Worm (Caenorhabditis elegans): ENCODE measurements around the gene W07A12.4.
A peak's percentile ranks its signal among the peaks of the same experiment; 100 is the strongest.

The W07A12.4 gene

ce11 chrII:9145961-9146360, at the start of gene W07A12.4:
W07A12.4 (plus strand) TSS chrII:9146261.
- TF ChIP-seq pha-4 (tag; optimal IDR thresholded peaks at IDR 0.05) (no peak), lin-32 (GFP tag; optimal IDR thresholded peaks at IDR 0.05) (no peak), ham-2 (GFP tag; optimal IDR thresholded peaks at IDR 0.05) (no peak), blmp-1 (tag; optimal IDR thresholded peaks at IDR 0.05) (no peak), nhr-12 (tag; optimal IDR thresholded peaks at IDR 0.05) (no peak), elt-1 (tag; optimal IDR thresholded peaks at IDR 0.05; ENCODE audit: borderline replicate concordance, insufficient read depth) (no peak), nhr-76 (tag; optimal IDR thresholded peaks at IDR 0.05) (no peak), unc-39 (tag; optimal IDR thresholded peaks at IDR 0.05) (no peak), zip-8 (tag; optimal IDR thresholded peaks at IDR 0.05) (no peak), flh-1 (GFP tag; optimal IDR thresholded peaks at IDR 0.05) (no peak), mls-2 (tag; optimal IDR thresholded peaks at IDR 0.05) (no peak)

ce11 chrII:9097302-9097701, 48.8 kb upstream of the W07A12.4 start:
- no peak for TF ChIP-seq unc-39 (tag; optimal IDR thresholded peaks at IDR 0.05)
- no peak for TF ChIP-seq snpc-4 (tag; optimal IDR thresholded peaks at IDR 0.05)
- no peak for TF ChIP-seq zip-8 (tag; optimal IDR thresholded peaks at IDR 0.05)
- no peak for TF ChIP-seq elt-3 (tag; optimal IDR thresholded peaks at IDR 0.05)
- TF ChIP-seq hlh-1 (tag; optimal IDR thresholded peaks at IDR 0.05) = no peak
- TF ChIP-seq mls-2 (tag; optimal IDR thresholded peaks at IDR 0.05) = no peak
- TF ChIP-seq nhr-28 (tag; optimal IDR thresholded peaks at IDR 0.05) = no peak
- TF ChIP-seq bed-3 (GFP tag; optimal IDR thresholded peaks at IDR 0.05) = no peak
- TF ChIP-seq nhr-76 (tag; optimal IDR thresholded peaks at IDR 0.05) = no peak
- TF ChIP-seq nhr-237 (tag; optimal IDR thresholded peaks at IDR 0.05) = no peak
- TF ChIP-seq nhr-2 (tag; optimal IDR thresholded peaks at IDR 0.05) = no peak
- TF ChIP-seq lsy-2 (tag; optimal IDR thresholded peaks at IDR 0.05) = no peak
- TF ChIP-seq pha-4 (tag; optimal IDR thresholded peaks at IDR 0.05) = no peak
- TF ChIP-seq sem-2 (GFP tag; optimal IDR thresholded peaks at IDR 0.05) = no peak

- TF ChIP-seq unc-120 (tag; optimal IDR thresholded peaks at IDR 0.05; ENCODE audit: poor library complexity, severe bottlenecking) (no peak), blmp-1 (tag; optimal IDR thresholded peaks at IDR 0.05) (no peak), ces-1 (GFP tag; optimal IDR thresholded peaks at IDR 0.05) (no peak), elt-3 (tag; optimal IDR thresholded peaks at IDR 0.05) (no peak), lsy-2 (tag; optimal IDR thresholded peaks at IDR 0.05) (no peak), mls-2 (tag; optimal IDR thresholded peaks at IDR 0.05) (no peak), ceh-39 (tag; optimal IDR thresholded peaks at IDR 0.05) (no peak), nhr-12 (tag; optimal IDR thresholded peaks at IDR 0.05) (no peak), nhr-76 (tag; optimal IDR thresholded peaks at IDR 0.05) (no peak), zip-8 (tag; optimal IDR thresholded peaks at IDR 0.05) (no peak), snpc-4 (tag; optimal IDR thresholded peaks at IDR 0.05) (no peak), nhr-2 (tag; optimal IDR thresholded peaks at IDR 0.05) (no peak), mab-5 (tag; optimal IDR thresholded peaks at IDR 0.05) (no peak), flh-1 (GFP tag; optimal IDR thresholded peaks at IDR 0.05) (no peak), lin-13 (tag; optimal IDR thresholded peaks at IDR 0.05) (no peak), ztf-11 (tag; optimal IDR thresholded peaks at IDR 0.05) (no peak), lin-32 (GFP tag; optimal IDR thresholded peaks at IDR 0.05) (no peak), ham-2 (GFP tag; optimal IDR thresholded peaks at IDR 0.05) (no peak), bed-3 (GFP tag; optimal IDR thresholded peaks at IDR 0.05) (no peak), hlh-1 (tag; optimal IDR thresholded peaks at IDR 0.05) (no peak)
These were observed 47.6 kb upstream of the W07A12.4 start, which contains the start of gene clh-5 for ce11 chrII:9098505-9098904. clh-5 (minus strand) TSS chrII:9098605.

- peak; percentile 38 for TF ChIP-seq mep-1 (tag; optimal IDR thresholded peaks at IDR 0.05)
- no peak for TF ChIP-seq zip-8 (tag; optimal IDR thresholded peaks at IDR 0.05)
- no peak for TF ChIP-seq nhr-76 (tag; optimal IDR thresholded peaks at IDR 0.05)
- TF ChIP-seq bed-3 (GFP tag; optimal IDR thresholded peaks at IDR 0.05) = no peak
- no peak for TF ChIP-seq unc-62 (GFP tag; optimal IDR thresholded peaks at IDR 0.05)
- no peak for TF ChIP-seq ceh-43 (GFP tag; optimal IDR thresholded peaks at IDR 0.05)
- TF ChIP-seq mab-5 (tag; optimal IDR thresholded peaks at IDR 0.05) = no peak
- no peak for TF ChIP-seq ham-2 (GFP tag; optimal IDR thresholded peaks at IDR 0.05)
- TF ChIP-seq sem-2 (GFP tag; optimal IDR thresholded peaks at IDR 0.05) = no peak
- TF ChIP-seq flh-1 (GFP tag; optimal IDR thresholded peaks at IDR 0.05) = no peak
- no peak for TF ChIP-seq M03D4.4 (tag; optimal IDR thresholded peaks at IDR 0.05)
- TF ChIP-seq cnd-1 (tag; optimal IDR thresholded peaks at IDR 0.05) = peak; percentile 30
- TF ChIP-seq ceh-83 (GFP tag; optimal IDR thresholded peaks at IDR 0.05) = no peak
- TF ChIP-seq elt-3 (tag; optimal IDR thresholded peaks at IDR 0.05) = no peak
- TF ChIP-seq tbx-8 (GFP tag; optimal IDR thresholded peaks at IDR 0.05) = no peak
- TF ChIP-seq nhr-2 (tag; optimal IDR thresholded peaks at IDR 0.05) = no peak
- TF ChIP-seq mls-2 (tag; optimal IDR thresholded peaks at IDR 0.05) = no peak
- no peak for TF ChIP-seq hlh-1 (tag; optimal IDR thresholded peaks at IDR 0.05)
- peak; percentile 61 for TF ChIP-seq pha-4 (tag; optimal IDR thresholded peaks at IDR 0.05)
- TF ChIP-seq sptf-1 (tag; optimal IDR thresholded peaks at IDR 0.05) = no peak
- TF ChIP-seq lin-13 (tag; optimal IDR thresholded peaks at IDR 0.05) = peak; percentile 77
- TF ChIP-seq ces-1 (GFP tag; optimal IDR thresholded peaks at IDR 0.05) = peak; percentile 11
- TF ChIP-seq elt-1 (tag; optimal IDR thresholded peaks at IDR 0.05; ENCODE audit: borderline replicate concordance, insufficient read depth) = no peak
- no peak for TF ChIP-seq ztf-11 (tag; optimal IDR thresholded peaks at IDR 0.05)
- no peak for TF ChIP-seq blmp-1 (tag; optimal IDR thresholded peaks at IDR 0.05)
- no peak for TF ChIP-seq unc-39 (tag; optimal IDR thresholded peaks at IDR 0.05)
- no peak for TF ChIP-seq ceh-39 (tag; optimal IDR thresholded peaks at IDR 0.05)
- no peak for TF ChIP-seq lin-32 (GFP tag; optimal IDR thresholded peaks at IDR 0.05)
- no peak for TF ChIP-seq nhr-12 (tag; optimal IDR thresholded peaks at IDR 0.05)
- TF ChIP-seq lsy-2 (tag; optimal IDR thresholded peaks at IDR 0.05) = peak; percentile 27
- TF ChIP-seq unc-120 (tag; optimal IDR thresholded peaks at IDR 0.05; ENCODE audit: poor library complexity, severe bottlenecking) = peak; percentile 6
- TF ChIP-seq snpc-4 (tag; optimal IDR thresholded peaks at IDR 0.05) = no peak
- no peak for TF ChIP-seq nhr-28 (tag; optimal IDR thresholded peaks at IDR 0.05)
- no peak for TF ChIP-seq nhr-237 (tag; optimal IDR thresholded peaks at IDR 0.05)
- no peak for TF ChIP-seq drap-1 (GFP tag; optimal IDR thresholded peaks at IDR 0.05)
These were observed 47.0 kb upstream of the W07A12.4 start, which contains the start of gene T24H10.1 for ce11 chrII:9099017-9099416. T24H10.1 (plus strand) TSS chrII:9099371.
